Worm (Caenorhabditis elegans) whole organism, midembryonic: ENCODE results near the gene Y82E9BR.22.

Source experiments
- T22C8.4 ChIP-seq: fragments of 200-800 bp; sonication (Bioruptor generic); IDR thresholded peaks from 2 replicates; pipeline ENCODE4 v1.3.6; 2022; ENCODE audit warnings: missing genetic modification characterization, missing compliant biosample characterization
- cog-1 ChIP-seq: sonication (generic microtip); optimal IDR thresholded peaks from 2 replicates; lab custom pipeline; 2016; ENCODE audit warnings: missing genetic modification characterization, missing compliant biosample characterization
- flt-1 ChIP-seq: fragments of 200-800 bp; sonication (Bioruptor generic); IDR thresholded peaks from 2 replicates; pipeline ENCODE4 v1.3.6; 2022; ENCODE audit warnings: missing genetic modification characterization, missing compliant biosample characterization
- klf-2 ChIP-seq: fragments of 200-800 bp; sonication (Bioruptor generic); conservative IDR thresholded peaks from 2 replicates; pipeline ENCODE4 v1.3.6; 2022; ENCODE audit warnings: missing genetic modification reagents, missing genetic modification characterization, missing compliant biosample characterization
- med-1 ChIP-seq: sonication (generic microtip); optimal IDR thresholded peaks from 2 replicates; lab custom pipeline; 2017; ENCODE audit warnings: missing genetic modification characterization, mild to moderate bottlenecking, missing compliant biosample characterization, antibody characterized with exemption, missing genetic modification reagents; ENCODE audit not compliant: insufficient read depth
- ref-1 ChIP-seq: fragments of 200-800 bp; sonication (Bioruptor generic); conservative IDR thresholded peaks from 2 replicates; pipeline ENCODE4 v1.3.6; 2022; ENCODE audit warnings: missing genetic modification reagents, missing genetic modification characterization, missing compliant biosample characterization
- tab-1 ChIP-seq: fragments of 200-800 bp; sonication (Bioruptor generic); IDR thresholded peaks from 2 replicates; pipeline ENCODE4 v1.3.6; 2022; ENCODE audit warnings: missing genetic modification characterization, missing compliant biosample characterization
- ztf-23 ChIP-seq: fragments of 200-800 bp; sonication (Bioruptor generic); IDR thresholded peaks from 2 replicates; pipeline ENCODE4 v1.3.6; 2022; ENCODE audit warnings: missing genetic modification reagents, missing genetic modification characterization, missing compliant biosample characterization
- ztf-29 ChIP-seq: fragments of 200-800 bp; sonication (Bioruptor generic); IDR thresholded peaks from 2 replicates; pipeline ENCODE4 v1.3.6; 2022; ENCODE audit warnings: missing genetic modification reagents, missing genetic modification characterization, missing compliant biosample characterization

Gene Y82E9BR.22

DNA sequence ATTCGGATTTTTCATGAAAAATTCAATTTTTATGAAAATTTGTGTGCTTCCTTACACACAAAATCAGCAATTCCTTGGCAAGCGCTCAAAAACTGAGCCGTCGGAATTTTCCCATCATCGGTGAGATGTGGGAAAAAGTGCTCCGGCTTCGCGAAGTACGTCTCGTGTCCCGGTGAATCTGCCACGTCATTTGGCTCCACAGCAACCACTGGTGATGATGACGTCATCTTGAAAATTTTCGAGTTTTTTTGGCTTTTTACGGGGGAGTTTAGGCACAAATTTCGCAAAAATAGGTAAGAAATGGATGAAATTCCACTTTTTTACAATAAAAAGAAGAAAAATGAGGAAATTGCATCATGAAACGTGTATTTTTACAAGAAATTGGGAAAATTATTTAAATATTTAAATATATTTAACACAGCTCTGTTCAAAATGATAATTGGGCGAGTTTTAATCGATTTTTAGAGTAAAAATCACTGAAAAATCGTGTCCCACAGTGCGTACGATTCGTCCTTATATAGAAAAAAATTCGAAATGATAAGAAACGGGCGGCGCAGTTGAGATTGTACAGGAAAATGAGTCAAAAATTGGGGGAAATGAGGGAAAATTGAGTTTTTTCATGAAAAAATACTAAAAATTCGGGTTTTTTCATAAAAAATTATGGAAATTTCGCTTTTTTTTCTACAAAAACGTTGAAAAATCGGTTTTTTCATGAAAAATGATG is 5.0 kb upstream of the Y82E9BR.22 start, which contains the start of gene Y82E9BR.14:
Gene Y82E9BR.14 (minus strand): TSS at position 227 of the 724 bp plus-strand sequence.
- TF ChIP-seq klf-2 (GFP tag; lab: Robert Waterston, UW) (no peak), med-1 (no peak), flt-1 (GFP tag; lab: Robert Waterston, UW) (no peak), tab-1 (GFP tag; lab: Robert Waterston, UW) (no peak), ztf-23 (GFP tag; lab: Robert Waterston, UW) (no peak), ztf-29 (no peak), T22C8.4 (GFP tag; lab: Robert Waterston, UW) (no peak), cog-1 (tag; lab: Kevin White, UChicago) (no peak), ref-1 (GFP tag; lab: Robert Waterston, UW) (no peak)

DNA sequence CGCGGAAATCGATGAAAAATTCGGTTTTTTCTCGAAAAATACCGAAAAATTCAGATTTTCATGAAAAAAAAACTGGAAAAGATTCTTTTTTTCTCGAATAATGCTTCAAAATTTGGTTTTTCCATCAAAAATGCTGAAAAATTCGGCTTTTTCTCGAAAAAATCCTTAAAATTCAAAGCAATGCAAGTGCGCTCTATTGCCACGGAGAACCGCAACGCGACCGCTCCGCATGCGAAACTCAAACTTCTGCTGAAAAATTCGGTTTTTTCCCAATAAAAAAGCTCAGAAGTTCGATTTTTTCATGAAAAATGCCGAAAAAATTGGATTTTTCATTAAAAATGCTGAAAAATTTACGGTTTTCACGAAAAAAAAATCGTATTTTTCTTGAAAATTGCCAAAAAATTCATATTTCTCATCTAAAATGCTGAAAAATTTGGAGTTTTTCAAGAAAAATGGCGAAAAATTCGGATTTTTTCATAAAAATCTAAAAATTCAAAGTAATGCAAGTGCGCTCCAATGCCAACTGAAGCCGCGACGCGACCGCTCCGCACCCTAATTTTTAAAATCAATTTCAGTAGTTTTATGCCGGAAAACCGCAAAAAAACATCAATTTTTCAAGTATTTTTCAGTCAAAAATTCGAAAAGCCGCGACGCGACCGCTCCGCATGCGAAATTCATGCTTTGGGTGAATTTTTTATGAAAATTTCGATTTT is 4.2 kb upstream of the Y82E9BR.22 start:
- TF ChIP-seq med-1, result no peak
- TF ChIP-seq tab-1 (GFP tag; lab: Robert Waterston, UW), result no peak
- TF ChIP-seq T22C8.4 (GFP tag; lab: Robert Waterston, UW), result no peak
- no peak for TF ChIP-seq cog-1 (tag; lab: Kevin White, UChicago)
- no peak for TF ChIP-seq flt-1 (GFP tag; lab: Robert Waterston, UW)

DNA sequence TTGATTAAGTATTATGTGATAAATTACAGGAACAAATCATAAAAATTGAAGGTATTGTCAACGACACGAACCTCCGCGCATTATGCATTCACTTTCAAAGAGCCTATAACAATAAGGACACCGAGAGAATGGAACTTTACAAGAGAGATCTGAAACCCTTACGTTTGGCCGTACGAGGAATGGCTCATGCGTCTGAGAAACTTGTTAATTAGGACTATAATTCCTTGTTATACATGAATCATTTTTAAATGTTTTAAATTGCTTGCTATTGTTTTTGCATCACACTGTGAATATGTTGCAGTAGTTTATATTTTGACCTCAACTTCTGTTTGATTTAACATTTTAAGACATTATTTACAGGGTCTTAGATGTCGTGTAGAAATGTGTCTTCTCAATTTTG is 5.9 kb downstream of the Y82E9BR.22 start, which contains the start of gene pals-18:
Gene pals-18 (plus strand): TSS at position 301 of the 400 bp plus-strand sequence.
- TF ChIP-seq med-1 (no peak), T22C8.4 (GFP tag; lab: Robert Waterston, UW) (no peak), ztf-23 (GFP tag; lab: Robert Waterston, UW) (no peak), cog-1 (tag; lab: Kevin White, UChicago) (no peak), tab-1 (GFP tag; lab: Robert Waterston, UW) (no peak), ref-1 (GFP tag; lab: Robert Waterston, UW) (no peak), flt-1 (GFP tag; lab: Robert Waterston, UW) (no peak), ztf-29 (no peak), klf-2 (GFP tag; lab: Robert Waterston, UW) (no peak)

DNA sequence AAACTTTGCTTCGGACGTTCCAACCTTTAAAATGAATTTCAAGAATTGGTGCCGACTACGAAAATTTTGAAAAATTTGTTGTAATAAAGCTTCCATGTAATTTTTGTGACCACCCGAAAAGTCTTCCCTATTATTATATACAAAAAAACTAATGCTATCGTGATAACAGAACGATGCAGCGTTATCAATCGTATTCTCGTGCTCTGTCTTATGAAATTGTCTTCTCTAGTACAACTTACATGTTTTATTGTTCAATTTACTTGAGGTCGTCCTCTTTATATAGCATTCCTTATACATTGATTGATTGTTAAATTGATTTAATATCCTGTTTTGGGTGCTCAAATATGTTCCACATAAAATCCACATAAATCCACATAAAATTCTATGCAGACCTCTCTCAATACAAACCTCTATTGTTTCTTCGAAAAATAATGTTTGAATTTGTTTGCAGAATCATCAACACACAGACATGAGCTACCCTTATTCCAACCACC is 7.5 kb downstream of the Y82E9BR.22 start, which contains the start of gene pals-19:
Gene pals-19 (plus strand): TSS at position 444 of the 494 bp plus-strand sequence.
- no peak for TF ChIP-seq med-1
- no peak for TF ChIP-seq T22C8.4 (GFP tag; lab: Robert Waterston, UW)
- TF ChIP-seq klf-2 (GFP tag; lab: Robert Waterston, UW), result no peak
- no peak for TF ChIP-seq ref-1 (GFP tag; lab: Robert Waterston, UW)
- TF ChIP-seq ztf-29, result no peak
- no peak for TF ChIP-seq flt-1 (GFP tag; lab: Robert Waterston, UW)
- no peak for TF ChIP-seq cog-1 (tag; lab: Kevin White, UChicago)
- TF ChIP-seq ztf-23 (GFP tag; lab: Robert Waterston, UW), result no peak
- TF ChIP-seq tab-1 (GFP tag; lab: Robert Waterston, UW), result no peak

DNA sequence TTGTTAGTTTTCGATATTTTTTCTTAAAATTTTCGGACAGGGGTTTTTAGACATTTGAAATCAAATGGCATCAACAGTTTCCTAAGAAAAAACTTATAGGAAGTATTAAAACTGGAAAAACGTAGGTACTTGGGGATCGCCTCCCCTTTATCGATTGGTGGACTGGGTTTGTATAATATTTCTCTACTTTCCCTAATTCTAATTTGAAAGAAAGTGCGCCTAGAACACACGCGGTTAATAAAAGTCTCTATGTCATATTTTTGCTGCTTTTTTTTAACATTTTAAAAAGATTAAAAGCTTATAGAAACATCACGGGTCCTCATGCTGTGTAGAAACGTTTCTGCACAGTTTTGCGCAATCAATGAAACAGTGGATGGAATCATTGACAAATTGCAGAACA is 9.4 kb downstream of the Y82E9BR.22 start, which contains the start of gene pals-16:
Gene pals-16 (plus strand): TSS at position 301 of the 400 bp plus-strand sequence.
- no peak for TF ChIP-seq cog-1 (tag; lab: Kevin White, UChicago)

DNA sequence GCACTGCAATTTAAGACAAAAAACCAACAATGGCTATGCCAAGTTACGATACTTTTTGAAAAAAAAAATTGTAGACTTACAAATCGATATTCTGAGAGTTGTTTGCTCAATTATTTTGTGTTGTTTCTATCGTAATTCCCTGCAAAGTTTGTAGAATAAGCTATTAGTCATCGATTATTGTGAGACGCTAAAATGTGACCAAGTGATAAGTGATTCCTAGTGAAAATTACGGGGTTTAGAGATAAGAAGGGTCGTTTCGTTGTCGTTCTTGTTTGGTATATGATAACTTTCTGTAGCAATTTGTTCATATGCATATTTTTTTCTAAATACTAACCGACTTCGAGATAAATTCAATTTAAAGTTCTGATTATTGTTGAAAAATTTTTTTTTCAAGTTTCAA is 10.9 kb downstream of the Y82E9BR.22 start:
- TF ChIP-seq ref-1 (GFP tag; lab: Robert Waterston, UW) (no peak), ztf-23 (GFP tag; lab: Robert Waterston, UW) (no peak), cog-1 (tag; lab: Kevin White, UChicago) (no peak), T22C8.4 (GFP tag; lab: Robert Waterston, UW) (no peak), ztf-29 (no peak), flt-1 (GFP tag; lab: Robert Waterston, UW) (no peak), klf-2 (GFP tag; lab: Robert Waterston, UW) (no peak), tab-1 (GFP tag; lab: Robert Waterston, UW) (no peak), med-1 (no peak)

DNA sequence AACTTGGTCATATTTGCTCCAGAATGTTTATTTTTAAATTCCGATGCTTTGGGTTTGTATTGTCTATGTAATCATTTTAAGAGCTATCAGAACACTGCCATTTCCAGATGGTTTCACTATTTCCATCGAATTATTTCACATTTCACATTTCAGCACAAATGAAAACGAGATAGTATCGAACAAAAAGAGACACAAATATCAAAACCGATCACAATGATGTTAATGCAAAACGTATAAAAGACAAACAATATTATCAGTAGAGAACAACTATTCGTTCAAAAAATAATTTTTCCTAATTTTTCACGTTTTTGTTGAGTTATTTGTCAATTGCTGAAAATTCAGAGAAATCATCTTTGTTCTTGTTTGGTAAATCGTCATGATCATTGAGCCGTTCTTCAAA is 13.7 kb downstream of the Y82E9BR.22 start:
- no peak for TF ChIP-seq ref-1 (GFP tag; lab: Robert Waterston, UW)

DNA sequence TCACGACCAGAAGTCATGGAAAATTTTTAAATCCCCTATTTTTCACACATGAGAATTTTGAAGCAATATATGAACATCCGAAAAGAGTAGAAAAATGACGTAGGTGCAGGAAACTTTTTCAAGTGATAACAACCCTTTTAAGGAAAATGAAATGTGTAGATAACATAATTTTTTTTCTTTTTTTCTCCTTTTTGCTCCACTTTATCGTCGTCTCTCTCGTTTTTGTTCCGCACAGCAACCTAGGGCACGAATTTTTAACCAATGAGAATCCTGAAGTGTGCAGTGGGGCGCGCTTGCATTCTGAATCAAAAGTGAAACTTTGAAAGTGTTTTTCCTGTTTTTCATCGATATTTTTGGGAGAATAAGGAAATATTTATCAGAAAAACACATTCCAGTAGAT is 16.3 kb downstream of the Y82E9BR.22 start:
- no peak for TF ChIP-seq T22C8.4 (GFP tag; lab: Robert Waterston, UW)

DNA sequence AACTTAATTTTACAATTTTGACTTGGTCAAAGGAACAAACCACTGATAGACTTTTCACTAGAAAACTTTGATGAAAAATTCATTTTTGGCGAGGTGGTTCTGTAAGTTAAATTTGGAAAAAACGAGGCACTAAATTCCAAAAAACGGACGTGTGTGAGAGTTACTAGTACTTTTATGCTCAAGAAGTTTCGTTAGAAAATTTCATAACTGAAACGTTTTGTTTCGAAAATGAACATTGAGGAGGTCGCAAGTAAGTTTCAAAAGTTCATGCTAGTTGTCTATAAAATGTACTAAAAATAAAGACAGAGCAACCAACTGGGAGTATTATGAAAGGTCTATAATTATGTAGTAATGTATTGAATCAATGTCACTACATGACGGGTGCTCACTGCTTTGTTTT is 17.3 kb downstream of the Y82E9BR.22 start, which contains the start of gene pals-17:
Gene pals-17 (minus strand): TSS at position 101 of the 400 bp plus-strand sequence.
- TF ChIP-seq tab-1 (GFP tag; lab: Robert Waterston, UW), result no peak

DNA sequence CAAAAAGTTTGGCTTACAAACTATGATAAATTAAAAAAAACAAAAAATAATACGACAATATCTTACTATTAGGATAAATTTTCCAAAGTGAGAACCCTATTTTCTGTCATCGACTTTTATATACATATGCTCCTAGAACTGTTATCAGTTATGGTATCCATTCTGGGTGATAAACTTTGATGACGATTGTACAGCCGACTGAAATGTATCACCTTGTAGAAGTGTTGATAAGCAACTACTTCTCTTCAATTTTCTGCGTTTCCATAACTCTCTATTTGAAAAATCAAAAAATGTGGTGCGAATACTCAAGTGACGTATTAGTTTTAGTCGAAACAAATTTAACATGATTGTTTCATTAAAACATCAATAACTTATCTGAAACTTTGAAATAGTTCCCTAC is 19.1 kb downstream of the Y82E9BR.22 start:
- TF ChIP-seq ztf-23 (GFP tag; lab: Robert Waterston, UW) (no peak), ztf-29 (no peak), T22C8.4 (GFP tag; lab: Robert Waterston, UW) (no peak), med-1 (no peak), klf-2 (GFP tag; lab: Robert Waterston, UW) (no peak), flt-1 (GFP tag; lab: Robert Waterston, UW) (no peak), cog-1 (tag; lab: Kevin White, UChicago) (no peak), tab-1 (GFP tag; lab: Robert Waterston, UW) (no peak), ref-1 (GFP tag; lab: Robert Waterston, UW) (no peak)
